Fruit fly (Drosophila melanogaster): ENCODE measurements around the gene amrt.

amrt gene

dm6 chrX:13818841-13819240 is 36.6 kb downstream of the amrt start:
- TF ChIP-seq vri (GFP tag; optimal IDR thresholded peaks at IDR 0.05): no peak
- TF ChIP-seq eg (GFP tag; IDR thresholded peaks at IDR 0.05): 0 out of 3 replicates have a peak, but pooled peaks have one; percentile 22
- TF ChIP-seq CG4318 (GFP tag; optimal IDR thresholded peaks at IDR 0.05): peak; percentile 23
- no peak for TF ChIP-seq CG10669 (GFP tag; optimal IDR thresholded peaks at IDR 0.05)
- TF ChIP-seq CG10631 (GFP tag; optimal IDR thresholded peaks at IDR 0.05): peak; percentile 22
- peak; percentile 11 for TF ChIP-seq CG6276 (GFP tag; optimal IDR thresholded peaks at IDR 0.05)
- peak in 1 of 2 experiments; percentile 22 for TF ChIP-seq salr (GFP tag; optimal IDR thresholded peaks at IDR 0.05)
- peak; percentile 10 for TF ChIP-seq pdm3 (GFP tag; optimal IDR thresholded peaks at IDR 0.05)
- TF ChIP-seq fd59A (GFP tag; optimal IDR thresholded peaks at IDR 0.05): no peak
- no peak for TF ChIP-seq CG31627 (GFP tag; optimal IDR thresholded peaks at IDR 0.05)
- TF ChIP-seq Hr4 (GFP tag; optimal IDR thresholded peaks at IDR 0.05): peak; percentile 37
- peak; percentile 64 for TF ChIP-seq Eip78C (GFP tag)
- TF ChIP-seq CG15336 (GFP tag; IDR thresholded peaks at IDR 0.05): 0 out of 2 replicates have a peak, but pooled peaks have one; percentile 24
- TF ChIP-seq CG11902 (GFP tag; optimal IDR thresholded peaks at IDR 0.05): no peak
- no peak for TF ChIP-seq Ets21C (GFP tag; optimal IDR thresholded peaks at IDR 0.05)
- TF ChIP-seq CG8119 (GFP tag; IDR thresholded peaks at IDR 0.05): peak; percentile 40; the same call in 1 of the 3 replicates
- TF ChIP-seq CG32006 (GFP tag; optimal IDR thresholded peaks at IDR 0.05): peak; percentile 68

- TF ChIP-seq CG15336 (GFP tag; IDR thresholded peaks at IDR 0.05) (peak; percentile 6; the same call in 1 of the 2 replicates), Hr39 (GFP tag; optimal IDR thresholded peaks at IDR 0.05) (no peak), dac (GFP tag; optimal IDR thresholded peaks at IDR 0.05) (no peak), CG6854 (GFP tag; optimal IDR thresholded peaks at IDR 0.05) (no peak), Blimp-1 (GFP tag; optimal IDR thresholded peaks at IDR 0.05) (peak; percentile 71)
These were observed 37.4 kb downstream of the amrt start for dm6 chrX:13819682-13820081.

- no peak for TF ChIP-seq CG1621 (tag; optimal IDR thresholded peaks at IDR 0.05)
- no peak for TF ChIP-seq CG31627 (GFP tag; optimal IDR thresholded peaks at IDR 0.05)
- no peak for TF ChIP-seq CG11762 (GFP tag; optimal IDR thresholded peaks at IDR 0.05; ENCODE audit: insufficient read depth)
- TF ChIP-seq dac (GFP tag; optimal IDR thresholded peaks at IDR 0.05): no peak
- TF ChIP-seq Sox102F (GFP tag; optimal IDR thresholded peaks at IDR 0.05): no peak
- peak; percentile 63 for TF ChIP-seq svp (GFP tag)
- TF ChIP-seq CG3032 (tag; optimal IDR thresholded peaks at IDR 0.05): no peak
- TF ChIP-seq dsx (GFP tag; optimal IDR thresholded peaks at IDR 0.05; ENCODE audit: poor library complexity, severe bottlenecking): no peak
- TF ChIP-seq CG6163 (GFP tag; IDR thresholded peaks at IDR 0.05): no peak
- peak; percentile 71 for TF ChIP-seq fkh (GFP tag; optimal IDR thresholded peaks at IDR 0.05)
- TF ChIP-seq Eip78C (GFP tag): peak; percentile 58
- TF ChIP-seq salr (GFP tag; optimal IDR thresholded peaks at IDR 0.05): no peak
- peak; percentile 38; the same call in 2 of the 3 replicates for TF ChIP-seq CG8119 (GFP tag; IDR thresholded peaks at IDR 0.05)
- TF ChIP-seq Smox (GFP tag; optimal IDR thresholded peaks at IDR 0.05): no peak
- TF ChIP-seq CG10669 (GFP tag; optimal IDR thresholded peaks at IDR 0.05): no peak
- TF ChIP-seq esn (GFP tag; optimal IDR thresholded peaks at IDR 0.05): no peak
- no peak for TF ChIP-seq Hr38 (GFP tag; optimal IDR thresholded peaks at IDR 0.05)
- peak; percentile 20 for TF ChIP-seq CG6276 (GFP tag; optimal IDR thresholded peaks at IDR 0.05)
- TF ChIP-seq CG8319 (GFP tag; optimal IDR thresholded peaks at IDR 0.05): no peak
- peak; percentile 12 for TF ChIP-seq CG32006 (GFP tag; optimal IDR thresholded peaks at IDR 0.05)
- no peak for TF ChIP-seq CG7368 (GFP tag; optimal IDR thresholded peaks at IDR 0.05)
- TF ChIP-seq Eip75B (GFP tag; optimal IDR thresholded peaks at IDR 0.05): no peak
- no peak for TF ChIP-seq net (GFP tag; optimal IDR thresholded peaks at IDR 0.05)
- TF ChIP-seq achi (GFP tag; optimal IDR thresholded peaks at IDR 0.05): no peak
- no peak for TF ChIP-seq fd59A (GFP tag; optimal IDR thresholded peaks at IDR 0.05)
These were observed 38.2 kb downstream of the amrt start for dm6 chrX:13820310-13821038.

Data from whole organism, prepupa.